Fruit fly (Drosophila melanogaster) whole organism, prepupa: ENCODE data around the gene Obp99b.

Experiments
- Blimp-1 ChIP-seq: fragments of 200-800 bp; sonication (Bioruptor generic); optimal IDR thresholded peaks from 3 replicates; lab custom pipeline; 2017; ENCODE audit warnings: missing biosample characterization, missing genetic modification characterization, mild to moderate bottlenecking, moderate library complexity, missing genetic modification reagents
- CG10669 ChIP-seq: fragments of 200-800 bp; sonication (Bioruptor generic); optimal IDR thresholded peaks from 3 replicates; lab custom pipeline; 2018; ENCODE audit warnings: missing biosample characterization, mild to moderate bottlenecking, missing genetic modification characterization, moderate library complexity
- CG11762 ChIP-seq: fragments of 200-800 bp; sonication (Bioruptor generic); optimal IDR thresholded peaks from 3 replicates; lab custom pipeline; 2016; ENCODE audit warnings: missing biosample characterization, missing genetic modification characterization; ENCODE audit not compliant: insufficient read depth
- CG16779 ChIP-seq: fragments of 200-800 bp; sonication (Bioruptor generic); optimal IDR thresholded peaks from 3 replicates; lab custom pipeline; 2017; ENCODE audit warnings: missing biosample characterization, mild to moderate bottlenecking, missing genetic modification characterization
- CG3032 ChIP-seq: fragments of 200-800 bp; optimal IDR thresholded peaks from 2 replicates; lab custom pipeline; 2019; ENCODE audit warnings: missing biosample characterization, mild to moderate bottlenecking, missing genetic modification characterization, moderate library complexity
- CG31627 ChIP-seq: fragments of 200-800 bp; sonication (Bioruptor generic); optimal IDR thresholded peaks from 3 replicates; lab custom pipeline; 2016; ENCODE audit warnings: missing biosample characterization, missing genetic modification characterization
- CG32006 ChIP-seq: fragments of 200-800 bp; sonication (Bioruptor generic); optimal IDR thresholded peaks from 3 replicates; lab custom pipeline; 2017; ENCODE audit warnings: missing biosample characterization, mild to moderate bottlenecking, missing genetic modification characterization
- CG34406 ChIP-seq: fragments of 200-800 bp; sonication (Bioruptor generic); optimal IDR thresholded peaks from 3 replicates; lab custom pipeline; 2016; ENCODE audit warnings: missing biosample characterization, missing genetic modification characterization
- CG3919 ChIP-seq: fragments of 200-800 bp; sonication (Bioruptor generic); optimal IDR thresholded peaks from 3 replicates; lab custom pipeline; 2016; ENCODE audit warnings: missing biosample characterization, missing genetic modification characterization
- CG4318 ChIP-seq: fragments of 200-800 bp; sonication (Bioruptor generic); optimal IDR thresholded peaks from 3 replicates; lab custom pipeline; 2017; ENCODE audit warnings: missing biosample characterization, mild to moderate bottlenecking, missing genetic modification characterization
- CG6163 ChIP-seq: fragments of 200-800 bp; sonication (Bioruptor generic); IDR thresholded peaks from 3 replicates; pipeline ENCODE4 v1.3.6; 2022; ENCODE audit warnings: missing biosample characterization, missing genetic modification characterization
- CG6792 ChIP-seq: fragments of 200-800 bp; sonication (Bioruptor generic); optimal IDR thresholded peaks from 3 replicates; lab custom pipeline; 2016; ENCODE audit warnings: missing biosample characterization, missing genetic modification characterization
- CG6808 ChIP-seq: fragments of 200-800 bp; sonication (Bioruptor generic); optimal IDR thresholded peaks from 3 replicates; lab custom pipeline; 2017; ENCODE audit warnings: missing biosample characterization, missing genetic modification characterization, mild to moderate bottlenecking, moderate library complexity, missing genetic modification reagents
- CG6854 ChIP-seq: fragments of 200-800 bp; sonication (Bioruptor generic); optimal IDR thresholded peaks from 2 replicates; lab custom pipeline; 2017; ENCODE audit warnings: missing biosample characterization, mild to moderate bottlenecking, missing genetic modification characterization
- CG7368 ChIP-seq: fragments of 200-800 bp; sonication (Bioruptor generic); optimal IDR thresholded peaks from 3 replicates; lab custom pipeline; 2016; ENCODE audit warnings: missing biosample characterization, missing genetic modification characterization
- CG8119 ChIP-seq: fragments of 200-800 bp; sonication (Bioruptor generic); IDR thresholded peaks from 3 replicates; pipeline ENCODE4 v1.3.6; 2022; ENCODE audit warnings: missing biosample characterization, missing genetic modification characterization
- CG8319 ChIP-seq: fragments of 200-800 bp; sonication (Bioruptor generic); optimal IDR thresholded peaks from 3 replicates; lab custom pipeline; 2016; ENCODE audit warnings: missing biosample characterization, missing genetic modification characterization
- CG8632 ChIP-seq: fragments of 200-800 bp; sonication (Bioruptor generic); optimal IDR thresholded peaks from 3 replicates; lab custom pipeline; 2016; ENCODE audit warnings: missing biosample characterization, missing genetic modification characterization
- CG9139 ChIP-seq: fragments of 200-800 bp; sonication (Bioruptor generic); optimal IDR thresholded peaks from 3 replicates; lab custom pipeline; 2017; ENCODE audit warnings: missing biosample characterization, mild to moderate bottlenecking, missing genetic modification characterization
- Eip78C ChIP-seq: fragments of 200-800 bp; sonication (Bioruptor generic); peaks from one replicate; lab custom pipeline; 2016; ENCODE audit warnings: missing biosample characterization, missing genetic modification characterization
- Eip93F ChIP-seq: fragments of 200-800 bp; sonication (Bioruptor generic); optimal IDR thresholded peaks from 2 replicates; lab custom pipeline; 2016; ENCODE audit warnings: missing biosample characterization, mild to moderate bottlenecking, missing genetic modification characterization
- Ets96B ChIP-seq: fragments of 200-800 bp; optimal IDR thresholded peaks from 2 replicates; lab custom pipeline; 2019; ENCODE audit warnings: missing biosample characterization, mild to moderate bottlenecking, missing genetic modification characterization, moderate library complexity
- Gug ChIP-seq: fragments of 200-800 bp; sonication (Bioruptor generic); IDR thresholded peaks from 2 replicates; pipeline ENCODE4 v1.3.6; 2022; ENCODE audit warnings: missing biosample characterization, missing genetic modification characterization
- Hr39 ChIP-seq: fragments of 200-800 bp; sonication (Bioruptor generic); optimal IDR thresholded peaks from 2 replicates; lab custom pipeline; 2016; ENCODE audit warnings: missing biosample characterization, missing genetic modification characterization
- Met ChIP-seq: fragments of 200-800 bp; sonication (Bioruptor generic); optimal IDR thresholded peaks from 3 replicates; lab custom pipeline; 2016; ENCODE audit warnings: missing biosample characterization, missing genetic modification characterization
- Sox102F ChIP-seq: fragments of 200-800 bp; sonication (Bioruptor generic); optimal IDR thresholded peaks from 2 replicates; lab custom pipeline; 2016; ENCODE audit warnings: missing biosample characterization, mild to moderate bottlenecking, missing genetic modification characterization
- Sox14 ChIP-seq: fragments of 200-800 bp; sonication (Bioruptor generic); optimal IDR thresholded peaks from 3 replicates; lab custom pipeline; 2016; ENCODE audit warnings: missing biosample characterization, missing genetic modification characterization
- acj6 ChIP-seq: fragments of 200-800 bp; sonication (Bioruptor generic); optimal IDR thresholded peaks from 3 replicates; lab custom pipeline; 2016; ENCODE audit warnings: missing biosample characterization, missing genetic modification characterization
- cyc ChIP-seq: fragments of 200-800 bp; sonication (Bioruptor generic); optimal IDR thresholded peaks from 3 replicates; lab custom pipeline; 2016; ENCODE audit warnings: missing biosample characterization, missing genetic modification characterization
- dac ChIP-seq: fragments of 200-800 bp; sonication (Bioruptor generic); optimal IDR thresholded peaks from 2 replicates; lab custom pipeline; 2017; ENCODE audit warnings: missing biosample characterization, mild to moderate bottlenecking, missing genetic modification characterization
- dsx ChIP-seq: fragments of 200-800 bp; optimal IDR thresholded peaks from 3 replicates; lab custom pipeline; 2019; ENCODE audit warnings: missing biosample characterization, mild to moderate bottlenecking, missing genetic modification characterization, moderate library complexity; ENCODE audit not compliant: poor library complexity, severe bottlenecking
- eg ChIP-seq: fragments of 200-800 bp; sonication (Bioruptor generic); IDR thresholded peaks from 3 replicates; pipeline ENCODE4 v1.3.6; 2022; ENCODE audit warnings: missing biosample characterization, missing genetic modification characterization
- esn ChIP-seq: fragments of 200-800 bp; sonication (Bioruptor generic); optimal IDR thresholded peaks from 2 replicates; lab custom pipeline; 2016; ENCODE audit warnings: missing biosample characterization, mild to moderate bottlenecking, missing genetic modification characterization, moderate library complexity
- fd59A ChIP-seq: fragments of 200-800 bp; sonication (Bioruptor generic); optimal IDR thresholded peaks from 2 replicates; lab custom pipeline; 2017; ENCODE audit warnings: missing biosample characterization, mild to moderate bottlenecking, missing genetic modification characterization, missing genetic modification reagents
- fd85E ChIP-seq: fragments of 200-800 bp; sonication (Bioruptor generic); optimal IDR thresholded peaks from 3 replicates; lab custom pipeline; 2016; ENCODE audit warnings: missing biosample characterization, missing genetic modification characterization
- spab ChIP-seq: fragments of 200-800 bp; sonication (Bioruptor generic); optimal IDR thresholded peaks from 2 replicates; lab custom pipeline; 2017; ENCODE audit warnings: missing biosample characterization, mild to moderate bottlenecking, missing genetic modification characterization, missing genetic modification reagents
- ss ChIP-seq, 2 experiments: fragments of 200-800 bp; sonication (Bioruptor generic); optimal IDR thresholded peaks; 2 replicates in 1 of 2; 3 replicates in 1 of 2; lab custom pipeline; 2017 to 2018; ENCODE audit warnings: mild to moderate bottlenecking in 2 of 2, missing biosample characterization in 2 of 2, missing genetic modification characterization in 2 of 2, moderate library complexity in 1 of 2
- svp ChIP-seq: fragments of 200-800 bp; sonication (Bioruptor generic); peaks from one replicate; lab custom pipeline; 2016; ENCODE audit warnings: missing biosample characterization, missing genetic modification characterization
- topi ChIP-seq: fragments of 200-800 bp; sonication (Bioruptor generic); optimal IDR thresholded peaks from 3 replicates; lab custom pipeline; 2016; ENCODE audit warnings: missing biosample characterization, missing genetic modification characterization
- vri ChIP-seq: fragments of 200-800 bp; sonication (Bioruptor generic); optimal IDR thresholded peaks from 3 replicates; lab custom pipeline; 2016; ENCODE audit warnings: missing biosample characterization, mild to moderate bottlenecking, missing genetic modification characterization

Gene Obp99b

DNA sequence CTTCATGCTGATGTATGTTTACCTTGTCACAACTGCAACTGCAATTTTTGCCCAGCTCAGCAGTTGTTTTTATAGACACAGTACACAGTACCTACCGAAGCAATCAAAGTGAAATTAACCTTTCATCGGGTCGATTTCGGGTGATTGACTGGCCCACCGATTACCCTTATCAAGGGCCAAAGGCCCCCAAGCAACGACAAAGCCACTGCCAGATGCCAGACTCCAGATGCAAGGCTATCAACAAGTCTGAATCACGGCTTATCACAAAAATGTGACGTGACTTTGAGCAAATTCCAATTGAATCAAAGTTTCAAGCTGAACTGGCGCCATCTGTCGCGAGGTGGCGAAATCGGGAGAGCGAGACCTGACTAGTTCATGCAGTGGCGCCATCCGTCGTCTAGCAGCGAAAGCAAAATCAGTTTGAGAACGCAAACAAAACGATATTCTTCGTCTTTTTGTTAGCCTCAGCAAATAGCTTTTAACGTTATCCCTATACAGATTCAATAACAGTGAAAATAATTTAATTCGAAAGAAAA lies at the start of gene Obp99b (continued):
- TF ChIP-seq eg (peak; percentile 76), CG6792 (peak; percentile 44), CG9139 (GFP tag; lab: Kevin White, UChicago) (peak; percentile 48), acj6 (GFP tag; lab: Kevin White, UChicago) (peak; percentile 78), CG11762 (GFP tag; lab: Kevin White, UChicago) (peak; percentile 37), CG8119 (GFP tag; lab: Robert Waterston, UW) (peak; percentile 29; the same call in 1 of the 3 replicates), Gug (GFP tag; lab: Robert Waterston, UW) (peak; percentile 41; the same call in 1 of the 2 replicates), dac (peak; percentile 86), Hr39 (peak; percentile 53)

DNA sequence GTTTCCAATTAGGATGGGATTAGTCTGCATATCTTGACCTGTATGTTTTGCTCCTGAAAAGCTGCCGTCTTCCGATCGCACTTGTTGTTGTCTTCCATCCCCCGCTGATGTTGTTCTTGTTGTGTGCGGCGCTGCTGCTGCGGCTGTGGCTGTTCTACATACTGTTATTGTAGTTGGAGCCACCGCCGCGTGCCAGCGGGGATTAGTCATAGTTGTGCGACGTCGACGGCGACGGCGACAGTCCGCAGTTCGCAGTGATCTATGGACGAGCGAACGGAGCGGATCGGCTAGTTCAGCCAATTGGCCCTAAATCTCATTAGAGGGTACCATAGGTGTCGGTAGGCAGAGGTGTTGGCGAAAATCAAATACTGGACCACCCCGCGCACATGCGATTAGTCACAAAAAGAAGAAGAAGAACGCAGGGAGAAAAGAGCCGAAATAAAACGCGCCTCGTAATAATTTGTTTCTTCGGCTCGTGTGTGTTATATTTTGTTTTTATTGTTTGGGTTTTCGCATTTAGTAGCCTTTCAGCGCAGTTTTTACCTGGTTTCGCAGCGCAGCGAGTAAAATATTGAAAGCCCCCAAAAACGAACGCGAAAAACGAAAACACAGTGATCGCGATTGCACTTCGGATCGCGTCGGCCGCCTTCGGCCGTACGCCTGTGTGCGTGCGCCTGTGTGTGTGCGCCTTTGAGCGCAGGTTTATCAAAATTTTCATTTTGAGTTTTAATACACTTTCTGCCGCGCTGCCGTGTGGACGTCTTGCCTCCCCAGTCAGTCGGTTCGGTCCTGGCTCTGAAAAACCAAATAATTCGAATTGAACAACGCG lies 48.8 kb upstream of the Obp99b start, which contains the start of gene kay:
Gene kay, plus strand, starts transcription at position 729 of the 829 bp plus-strand sequence.
- TF ChIP-seq CG6808 (GFP tag; lab: Kevin White, UChicago) (peak; percentile 11), CG7368 (GFP tag; lab: Kevin White, UChicago) (no peak), CG10669 (GFP tag; lab: Kevin White, UChicago) (peak; percentile 11), ss (GFP tag; optimal IDR thresholded peaks at IDR 0.05; lab: Kevin White, UChicago) (peak in 1 of 2 experiments; percentile 31), CG32006 (GFP tag; lab: Kevin White, UChicago) (no peak), Ets96B (tag; lab: Kevin White, UChicago) (no peak), cyc (GFP tag; lab: Kevin White, UChicago) (no peak), CG16779 (tag; lab: Kevin White, UChicago) (no peak), Sox102F (peak; percentile 25), eg (peak; percentile 33; the same call in 2 of the 3 replicates), CG6854 (GFP tag; lab: Kevin White, UChicago) (peak; percentile 55), Eip78C (peak; percentile 54), esn (GFP tag; lab: Kevin White, UChicago) (no peak), svp (GFP tag; lab: Kevin White, UChicago) (peak; percentile 48), Eip93F (GFP tag; lab: Kevin White, UChicago) (peak; percentile 47), CG3919 (GFP tag; lab: Kevin White, UChicago) (peak; percentile 18), vri (GFP tag; lab: Kevin White, UChicago) (peak; percentile 23), Met (GFP tag; lab: Kevin White, UChicago) (peak; percentile 26), CG6163 (GFP tag; lab: Robert Waterston, UW) (0 out of 3 replicates have a peak, but pooled peaks have one; percentile 33)

DNA sequence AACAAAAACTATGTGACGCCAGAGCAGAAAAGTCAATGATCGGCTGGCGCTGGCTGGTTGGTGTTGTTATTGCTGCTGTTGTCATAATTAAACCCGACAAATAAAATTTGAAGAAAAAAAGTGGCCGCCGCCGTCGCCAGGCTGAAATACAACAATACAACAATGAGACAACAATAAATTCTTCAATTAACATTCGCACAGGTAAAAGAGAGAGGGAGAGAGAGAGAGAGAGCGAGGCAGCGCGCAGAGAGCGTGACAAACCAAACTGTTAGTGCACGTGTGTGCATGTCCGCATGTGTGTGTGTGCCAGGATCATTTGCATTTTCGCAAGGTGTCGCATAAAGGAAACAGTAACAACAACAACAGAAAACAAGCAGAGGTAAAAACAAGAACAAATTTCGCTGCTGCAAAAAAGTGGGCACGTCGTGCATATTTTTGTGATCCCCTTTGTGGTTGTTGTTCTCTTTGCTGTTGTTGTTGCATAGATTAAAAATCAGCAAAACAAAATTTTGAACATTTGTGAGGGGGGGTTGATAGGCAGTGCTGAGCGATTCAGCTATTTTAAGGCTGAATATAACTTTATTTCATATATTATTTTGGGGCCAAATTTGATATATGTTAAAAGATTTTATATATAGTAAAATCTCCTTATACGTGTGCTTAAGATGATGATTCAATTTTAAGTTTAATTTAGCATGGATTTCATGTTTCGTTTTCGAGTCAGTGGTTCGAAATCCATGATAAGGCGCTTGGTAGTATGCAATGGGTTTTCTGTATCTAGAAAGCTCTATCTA lies 47.8 kb upstream of the Obp99b start:
- TF ChIP-seq CG7368 (GFP tag; lab: Kevin White, UChicago) (no peak), ss (GFP tag; optimal IDR thresholded peaks at IDR 0.05; lab: Kevin White, UChicago) (peak in 1 of 2 experiments; percentile 39), CG34406 (GFP tag; lab: Kevin White, UChicago) (no peak), eg (no peak), CG8319 (GFP tag; lab: Kevin White, UChicago) (no peak), Sox102F (no peak), Gug (GFP tag; lab: Robert Waterston, UW) (no peak), Eip78C (peak; percentile 56), CG6808 (GFP tag; lab: Kevin White, UChicago) (no peak), dsx (GFP tag; lab: Kevin White, UChicago) (no peak)

DNA sequence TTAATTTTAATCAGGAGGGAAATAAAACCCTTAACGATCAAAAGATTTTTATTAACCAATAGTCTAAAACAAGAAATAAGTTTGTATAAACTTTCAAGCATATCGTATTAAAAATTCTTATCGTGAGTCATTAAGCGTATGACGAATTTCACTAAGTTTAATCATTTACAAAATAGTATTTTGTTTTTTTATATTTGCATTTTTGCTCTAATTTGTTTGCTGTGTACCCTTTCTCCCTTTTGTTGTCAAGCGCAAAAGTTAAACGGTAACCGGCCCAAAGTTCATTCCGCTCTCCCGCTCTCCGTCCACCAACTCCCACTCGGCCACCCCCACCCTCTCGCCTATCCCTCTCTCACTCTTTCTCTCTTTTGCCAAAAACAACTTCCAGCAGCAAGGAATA lies 47.1 kb upstream of the Obp99b start:
- TF ChIP-seq Sox14 (GFP tag; lab: Kevin White, UChicago) (peak; percentile 9), ss (GFP tag; optimal IDR thresholded peaks at IDR 0.05; lab: Kevin White, UChicago) (no peak), topi (GFP tag; lab: Kevin White, UChicago) (peak; percentile 79), Gug (GFP tag; lab: Robert Waterston, UW) (no peak), acj6 (GFP tag; lab: Kevin White, UChicago) (peak; percentile 32), Blimp-1 (peak; percentile 12), cyc (GFP tag; lab: Kevin White, UChicago) (peak; percentile 46), CG32006 (GFP tag; lab: Kevin White, UChicago) (peak; percentile 16), fd59A (GFP tag; lab: Kevin White, UChicago) (no peak), spab (no peak), CG3032 (no peak), Eip78C (peak; percentile 80), CG8632 (no peak), CG4318 (GFP tag; lab: Kevin White, UChicago) (no peak), eg (0 out of 3 replicates have a peak, but pooled peaks have one; percentile 35), CG31627 (peak; percentile 67), fd85E (no peak)
